Fruit fly (Drosophila melanogaster): Measurements from ENCODE around the gene CG5026.

CG5026 gene

DNA sequence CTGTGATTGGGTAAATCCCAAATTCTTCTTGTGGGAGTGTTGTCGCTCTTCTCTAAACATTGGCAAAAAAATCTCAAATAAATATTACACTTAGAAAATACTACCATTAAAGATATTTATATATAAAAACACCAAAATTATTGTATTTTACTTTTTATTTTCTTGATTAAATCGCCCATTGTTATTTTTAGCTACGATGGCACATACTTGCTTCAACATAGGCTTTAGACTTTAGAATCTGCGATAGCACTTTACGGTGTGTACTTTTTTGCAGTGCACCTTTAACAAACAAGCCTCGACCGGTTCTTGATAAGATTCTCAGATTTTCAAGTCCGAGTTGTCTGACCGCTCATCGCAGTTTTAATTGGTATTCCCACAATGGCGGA is 13.7 kb upstream of the CG5026 start, which contains the start of gene GNBP3 (continued):
- TF ChIP-seq Scr (GFP tag; IDR thresholded peaks at IDR 0.05; ENCODE audit: partially characterized antibody) (no peak), CG2129 (GFP tag; IDR thresholded peaks at IDR 0.05; ENCODE audit: partially characterized antibody) (no peak), CG42726 (GFP tag; IDR thresholded peaks at IDR 0.05; ENCODE audit: partially characterized antibody) (no peak), vnd (GFP tag; IDR thresholded peaks at IDR 0.05; ENCODE audit: partially characterized antibody) (no peak), btn (GFP tag; optimal IDR thresholded peaks at IDR 0.05) (no peak), CG30403 (GFP tag; optimal IDR thresholded peaks at IDR 0.05) (peak; percentile 62), Mes4 (GFP tag; optimal IDR thresholded peaks at IDR 0.05) (no peak), CG32772 (GFP tag; IDR thresholded peaks at IDR 0.05) (0 out of 2 replicates have a peak, but pooled peaks have one; percentile 27), CG18619 (GFP tag; optimal IDR thresholded peaks at IDR 0.05) (peak; percentile 43), CG6813 (GFP tag; optimal IDR thresholded peaks at IDR 0.05) (peak; percentile 79), sisA (GFP tag; IDR thresholded peaks at IDR 0.05) (peak; percentile 78), hb (GFP tag; IDR thresholded peaks at IDR 0.05; ENCODE audit: partially characterized antibody) (no peak), Dp (GFP tag; optimal IDR thresholded peaks at IDR 0.05) (no peak), sens-2 (GFP tag; IDR thresholded peaks at IDR 0.05) (no peak), Atf3 (GFP tag; optimal IDR thresholded peaks at IDR 0.05) (no peak), CG15011 (GFP tag; optimal IDR thresholded peaks at IDR 0.05) (no peak), CG15696 (tag; optimal IDR thresholded peaks at IDR 0.05) (peak; percentile 82), CG13775 (GFP tag; optimal IDR thresholded peaks at IDR 0.05) (peak; percentile 49), CG7987 (GFP tag; optimal IDR thresholded peaks at IDR 0.05) (no peak), CG7963 (GFP tag; IDR thresholded peaks at IDR 0.05; ENCODE audit: partially characterized antibody) (no peak), lmd (GFP tag; IDR thresholded peaks at IDR 0.05) (no peak), Aef1 (GFP tag; IDR thresholded peaks at IDR 0.05) (no peak), pros (GFP tag; optimal IDR thresholded peaks at IDR 0.05) (no peak), CG6254 (GFP tag; optimal IDR thresholded peaks at IDR 0.05) (peak; percentile 64), Ets97D (GFP tag; optimal IDR thresholded peaks at IDR 0.05) (no peak), CG17802 (tag; optimal IDR thresholded peaks at IDR 0.05) (no peak), sc (optimal IDR thresholded peaks at IDR 0.05) (no peak), sc (GFP tag; optimal IDR thresholded peaks at IDR 0.05) (peak; percentile 7), pum (GFP tag; optimal IDR thresholded peaks at IDR 0.05) (no peak), tup (GFP tag; optimal IDR thresholded peaks at IDR 0.05) (no peak), CG14710 (tag; optimal IDR thresholded peaks at IDR 0.05) (peak; percentile 48), CG12071 (GFP tag; optimal IDR thresholded peaks at IDR 0.05) (peak; percentile 63), gcm2 (GFP tag; optimal IDR thresholded peaks at IDR 0.05) (no peak), CG1529 (GFP tag; optimal IDR thresholded peaks at IDR 0.05) (no peak), luna (GFP tag; optimal IDR thresholded peaks at IDR 0.05) (no peak), fd96Cb (tag; optimal IDR thresholded peaks at IDR 0.05) (peak; percentile 51), rib (GFP tag; IDR thresholded peaks at IDR 0.05) (no peak), lov (optimal IDR thresholded peaks at IDR 0.05) (no peak), lov (GFP tag; IDR thresholded peaks at IDR 0.05) (0 out of 3 replicates have a peak, but pooled peaks have one; percentile 26), CG10147 (GFP tag; optimal IDR thresholded peaks at IDR 0.05) (peak; percentile 87), ro (GFP tag; IDR thresholded peaks at IDR 0.05) (no peak), CG1792 (GFP tag; optimal IDR thresholded peaks at IDR 0.05) (no peak), Gug (GFP tag; IDR thresholded peaks at IDR 0.05) (no peak; the same call in 3 of the 4 replicates), da (GFP tag; optimal IDR thresholded peaks at IDR 0.05) (no peak), hkb (optimal IDR thresholded peaks at IDR 0.05) (no peak), hkb (GFP tag; IDR thresholded peaks at IDR 0.05) (peak; percentile 87), CG5953 (GFP tag; IDR thresholded peaks at IDR 0.05) (no peak), unc-4 (GFP tag; IDR thresholded peaks at IDR 0.05; ENCODE audit: partially characterized antibody) (no peak), Poxn (GFP tag; IDR thresholded peaks at IDR 0.05) (no peak), trh (GFP tag; optimal IDR thresholded peaks at IDR 0.05) (no peak), klu (GFP tag; IDR thresholded peaks at IDR 0.05) (peak; percentile 36; the same call in 1 of the 2 replicates), eyg (GFP tag; optimal IDR thresholded peaks at IDR 0.05) (no peak)
